ENCODE assay signal across 5 worm cellular contexts in genomic region chrV:1829973-1830372, ce11.
TF ChIP-seq lines count a peak whose summit lies in the region.

TSS of gene Y32G9B.1 (minus strand) at chrV:1830073.

TF ChIP-seq in whole organism, L1 larva, 84 proteins besides CTCF, POLR2A, EP300 and RAD21:
- peak; percentile 30 for TF ChIP-seq nhr-85 (tag; lab: Kevin White, UChicago)
- no peak for TF ChIP-seq aly-2 (tag; optimal IDR thresholded peaks at IDR 0.05; lab: Kevin White, UChicago)
- peak; percentile 14 for TF ChIP-seq dsc-1 (tag; optimal IDR thresholded peaks at IDR 0.05; lab: Kevin White, UChicago)

TF ChIP-seq in whole organism, L2 larva, 48 proteins besides CTCF, POLR2A, EP300 and RAD21:
- TF ChIP-seq lin-11 (tag; optimal IDR thresholded peaks at IDR 0.05; lab: Kevin White, UChicago) (no peak), blmp-1 (tag; optimal IDR thresholded peaks at IDR 0.05; lab: Kevin White, UChicago; ENCODE audit: insufficient read depth) (peak; percentile 30), fos-1 (tag; optimal IDR thresholded peaks at IDR 0.05; lab: Kevin White, UChicago) (peak; percentile 0), nhr-21 (tag; optimal IDR thresholded peaks at IDR 0.05; lab: Kevin White, UChicago) (peak; percentile 3)

TF ChIP-seq in whole organism, L3 larva, 47 proteins besides CTCF, POLR2A, EP300 and RAD21:
- TF ChIP-seq nhr-25 (tag; optimal IDR thresholded peaks at IDR 0.05; lab: Kevin White, UChicago): peak; percentile 48
- TF ChIP-seq ama-1 (optimal IDR thresholded peaks at IDR 0.05; lab: Kevin White, UChicago): no peak

TF ChIP-seq in whole organism, L4 larva, 104 proteins besides CTCF, POLR2A, EP300 and RAD21:
- peak; percentile 3 for TF ChIP-seq nhr-28 (tag; optimal IDR thresholded peaks at IDR 0.05; lab: Kevin White, UChicago)
- no peak for TF ChIP-seq vab-7 (GFP tag; IDR thresholded peaks at IDR 0.05; lab: Robert Waterston, UW)
- peak in 1 of 2 experiments; percentile 20 for TF ChIP-seq mdl-1 (tag; optimal IDR thresholded peaks at IDR 0.05; lab: Kevin White, UChicago)
- peak; percentile 11 for TF ChIP-seq hlh-30 (tag; optimal IDR thresholded peaks at IDR 0.05; lab: Kevin White, UChicago; ENCODE audit: insufficient read depth)
- no peak for TF ChIP-seq zip-2 (tag; optimal IDR thresholded peaks at IDR 0.05; lab: Kevin White, UChicago)
- TF ChIP-seq F49E8.2 (tag; optimal IDR thresholded peaks at IDR 0.05; lab: Kevin White, UChicago; ENCODE audit: borderline replicate concordance): no peak
- peak; percentile 80 for TF ChIP-seq mxl-3 (GFP tag; optimal IDR thresholded peaks at IDR 0.05; lab: Kevin White, UChicago)
- no peak for TF ChIP-seq madf-5 (GFP tag; IDR thresholded peaks at IDR 0.05; lab: Robert Waterston, UW)

TF ChIP-seq in whole organism, late embryonic, 69 proteins besides CTCF, POLR2A, EP300 and RAD21:
- peak; percentile 29 for TF ChIP-seq elt-2 (tag; optimal IDR thresholded peaks at IDR 0.05; lab: Kevin White, UChicago)
- no peak for TF ChIP-seq unc-86 (tag; optimal IDR thresholded peaks at IDR 0.05; lab: Kevin White, UChicago)
- TF ChIP-seq che-1 (tag; optimal IDR thresholded peaks at IDR 0.05; lab: Kevin White, UChicago): no peak

Comparison
In these comparisons a context has a peak if more than half of its experiments do, and no peak if none do; other contexts are left out.
1. Of the 29 proteins assayed by ChIP-seq in both whole organism, L4 larva and whole organism, L1 larva: peak only in whole organism, L4 larva: nhr-28; only in whole organism, L1 larva: none; in both: none; in neither: 27; mixed calls (peak in some experiments, not most) for 1.